Worm (Caenorhabditis elegans) whole organism, young adult: ENCODE results near the gene W04G3.13.
A peak's percentile ranks its signal among the peaks of the same experiment; 100 is the strongest.

ENCODE experiments used
- B0019.2 ChIP-seq: fragments of 200-800 bp; sonication (Bioruptor generic); conservative IDR thresholded peaks from 2 replicates; pipeline ENCODE4 v1.3.6; 2022; ENCODE audit warnings: missing genetic modification reagents, missing genetic modification characterization, missing compliant biosample characterization
- B0336.3 ChIP-seq: fragments of 200-800 bp; sonication (Bioruptor generic); IDR thresholded peaks from 2 replicates; pipeline ENCODE4 v1.3.6; 2022; ENCODE audit warnings: missing genetic modification characterization, missing compliant biosample characterization
- F10E7.11 ChIP-seq: sonication (generic microtip); optimal IDR thresholded peaks from 2 replicates; lab custom pipeline; 2017; ENCODE audit warnings: mild to moderate bottlenecking, missing genetic modification characterization, moderate library complexity, missing compliant biosample characterization
- F37B4.10 ChIP-seq: fragments of 200-800 bp; sonication (Bioruptor generic); IDR thresholded peaks from 2 replicates; pipeline ENCODE4 v1.3.6; 2022; ENCODE audit warnings: missing genetic modification characterization, missing compliant biosample characterization
- F39B2.1 ChIP-seq: fragments of 200-800 bp; sonication (Bioruptor generic); IDR thresholded peaks from 2 replicates; pipeline ENCODE4 v1.3.6; 2022; ENCODE audit warnings: missing genetic modification reagents, missing genetic modification characterization, missing compliant biosample characterization
- F52B5.7 ChIP-seq: sonication (generic microtip); optimal IDR thresholded peaks from 2 replicates; lab custom pipeline; 2016; ENCODE audit warnings: mild to moderate bottlenecking, missing genetic modification characterization, missing compliant biosample characterization
- K12H6.12 ChIP-seq: fragments of 200-800 bp; sonication (Bioruptor generic); optimal IDR thresholded peaks from 2 replicates; lab custom pipeline; 2018; ENCODE audit warnings: mild to moderate bottlenecking, missing genetic modification characterization, missing compliant biosample characterization
- ZK185.1 ChIP-seq: sonication (generic microtip); optimal IDR thresholded peaks from 2 replicates; lab custom pipeline; 2016; ENCODE audit warnings: mild to moderate bottlenecking, missing genetic modification characterization, missing compliant biosample characterization; ENCODE audit not compliant: poor library complexity, severe bottlenecking
- atf-7 ChIP-seq: sonication (generic microtip); optimal IDR thresholded peaks from 2 replicates; lab custom pipeline; 2017; ENCODE audit warnings: mild to moderate bottlenecking, missing genetic modification characterization, missing compliant biosample characterization
- cebp-2 ChIP-seq: fragments of 200-800 bp; sonication (Bioruptor generic); IDR thresholded peaks from 2 replicates; pipeline ENCODE4 v1.3.6; 2022; ENCODE audit warnings: missing genetic modification characterization, missing compliant biosample characterization
- ceh-100 ChIP-seq: fragments of 200-800 bp; sonication (Bioruptor generic); IDR thresholded peaks from 2 replicates; pipeline ENCODE4 v1.3.6; 2022; ENCODE audit warnings: missing genetic modification reagents, missing genetic modification characterization, missing compliant biosample characterization
- ceh-58 ChIP-seq: fragments of 200-800 bp; sonication (Bioruptor generic); IDR thresholded peaks from 2 replicates; pipeline ENCODE4 v1.3.6; 2022; ENCODE audit warnings: missing genetic modification characterization, missing compliant biosample characterization
- dox-1 ChIP-seq: fragments of 200-800 bp; sonication (Bioruptor generic); IDR thresholded peaks from 2 replicates; pipeline ENCODE4 v1.3.6; 2022; ENCODE audit warnings: missing genetic modification reagents, missing genetic modification characterization, missing compliant biosample characterization
- ekl-4 ChIP-seq: fragments of 200-800 bp; sonication (Bioruptor generic); IDR thresholded peaks from 2 replicates; pipeline ENCODE4 v1.3.6; 2022; ENCODE audit warnings: missing genetic modification reagents, missing genetic modification characterization, missing compliant biosample characterization
- ets-4 ChIP-seq: fragments of 200-800 bp; sonication (Bioruptor generic); optimal IDR thresholded peaks from 2 replicates; lab custom pipeline; 2018; ENCODE audit warnings: mild to moderate bottlenecking, missing genetic modification characterization, missing compliant biosample characterization
- hrde-1 ChIP-seq: sonication (generic microtip); optimal IDR thresholded peaks from 2 replicates; lab custom pipeline; 2016; ENCODE audit warnings: missing genetic modification characterization, mild to moderate bottlenecking, missing compliant biosample characterization, moderate library complexity, missing genotype, missing genetic modification reagents, borderline replicate concordance
- lag-1 ChIP-seq: fragments of 200-800 bp; sonication (Bioruptor generic); IDR thresholded peaks from 2 replicates; pipeline ENCODE4 v1.3.6; 2022; ENCODE audit warnings: missing genetic modification reagents, missing genetic modification characterization, missing compliant biosample characterization
- let-607 ChIP-seq, 2 experiments: fragments of 200-800 bp in 1 of 2; sonication (Bioruptor generic) in 1 of 2; sonication (generic microtip) in 1 of 2; optimal IDR thresholded peaks; 2 replicates each; lab custom pipeline; 2016 to 2018; ENCODE audit warnings: mild to moderate bottlenecking in 2 of 2, missing compliant biosample characterization in 2 of 2, missing genetic modification characterization in 2 of 2, moderate library complexity in 2 of 2, missing genotype in 1 of 2
- lin-26 ChIP-seq: fragments of 200-800 bp; sonication (Bioruptor generic); IDR thresholded peaks from 2 replicates; pipeline ENCODE4 v1.3.6; 2022; ENCODE audit warnings: missing genetic modification reagents, missing genetic modification characterization, missing compliant biosample characterization
- lin-54 ChIP-seq: fragments of 200-800 bp; sonication (Bioruptor generic); optimal IDR thresholded peaks from 2 replicates; lab custom pipeline; 2018; ENCODE audit warnings: mild to moderate bottlenecking, missing genetic modification characterization, missing compliant biosample characterization
- madf-3 ChIP-seq: fragments of 200-800 bp; sonication (Bioruptor generic); IDR thresholded peaks from 2 replicates; pipeline ENCODE4 v1.3.6; 2022; ENCODE audit warnings: missing genetic modification reagents, missing genetic modification characterization, missing compliant biosample characterization
- madf-6 ChIP-seq: fragments of 200-800 bp; sonication (Bioruptor generic); IDR thresholded peaks from 2 replicates; pipeline ENCODE4 v1.3.6; 2022; ENCODE audit warnings: missing genetic modification reagents, missing genetic modification characterization, missing compliant biosample characterization
- mes-4 ChIP-seq: sonication (generic microtip); optimal IDR thresholded peaks from 2 replicates; lab custom pipeline; 2016; ENCODE audit warnings: missing genotype, missing genetic modification characterization, missing compliant biosample characterization
- mxl-1 ChIP-seq: sonication (generic microtip); optimal IDR thresholded peaks from 2 replicates; lab custom pipeline; 2016; ENCODE audit warnings: missing genetic modification characterization, missing compliant biosample characterization
- nfyb-1 ChIP-seq: fragments of 200-800 bp; sonication (Bioruptor generic); IDR thresholded peaks from 2 replicates; pipeline ENCODE4 v1.3.6; 2022; ENCODE audit warnings: missing genetic modification reagents, missing genetic modification characterization, missing compliant biosample characterization
- nhr-80 ChIP-seq: sonication (generic microtip); optimal IDR thresholded peaks from 2 replicates; lab custom pipeline; 2016; ENCODE audit warnings: missing genetic modification characterization, missing compliant biosample characterization
- pha-4 ChIP-seq: fragments of 150-350 bp; sonication (generic microtip); optimal IDR thresholded peaks from 2 replicates; lab custom pipeline; 2014; ENCODE audit warnings: missing biosample characterization, missing genetic modification reagents, missing genetic modification characterization
- rcor-1 ChIP-seq: fragments of 200-800 bp; sonication (Bioruptor generic); IDR thresholded peaks from 2 replicates; pipeline ENCODE4 v1.3.6; 2022; ENCODE audit warnings: missing genetic modification reagents, missing genetic modification characterization, missing compliant biosample characterization
- repo-1 ChIP-seq: sonication (generic microtip); optimal IDR thresholded peaks from 2 replicates; lab custom pipeline; 2017; ENCODE audit warnings: mild to moderate bottlenecking, missing genetic modification characterization, missing compliant biosample characterization
- rpc-1 ChIP-seq, 2 experiments: fragments of 150-350 bp in 1 of 2; sonication (generic microtip) in 1 of 2; optimal IDR thresholded peaks; 2 replicates each; lab custom pipeline; 2014 to 2018; ENCODE audit warnings: missing biosample characterization in 1 of 2, missing genetic modification characterization in 1 of 2, missing genetic modification reagents in 1 of 2, missing genotype in 1 of 2
- sea-2 ChIP-seq: fragments of 200-800 bp; sonication (Bioruptor generic); IDR thresholded peaks from 2 replicates; pipeline ENCODE4 v1.3.6; 2022; ENCODE audit warnings: missing genetic modification characterization, missing compliant biosample characterization
- tbx-9 ChIP-seq: sonication (generic microtip); optimal IDR thresholded peaks from 2 replicates; lab custom pipeline; 2016; ENCODE audit warnings: borderline replicate concordance, missing genetic modification characterization, inconsistent platforms, missing compliant biosample characterization
- tlf-1 ChIP-seq: fragments of 200-800 bp; sonication (Bioruptor generic); optimal IDR thresholded peaks from 2 replicates; lab custom pipeline; 2018; ENCODE audit warnings: mild to moderate bottlenecking, missing genetic modification characterization, missing compliant biosample characterization
- unc-130 ChIP-seq: sonication (generic microtip); optimal IDR thresholded peaks from 2 replicates; lab custom pipeline; 2016; ENCODE audit warnings: missing genetic modification reagents, missing genetic modification characterization, missing compliant biosample characterization
- unc-62 ChIP-seq: fragments of 150-350 bp; optimal IDR thresholded peaks from 2 replicates; lab custom pipeline; 2014; ENCODE audit warnings: missing biosample characterization, missing genetic modification reagents, missing genetic modification characterization
- zfh-2 ChIP-seq: fragments of 200-800 bp; sonication (Bioruptor generic); conservative IDR thresholded peaks from 2 replicates; pipeline ENCODE4 v1.3.6; 2022; ENCODE audit warnings: missing genetic modification reagents, missing genetic modification characterization, missing compliant biosample characterization
- zim-3 ChIP-seq: sonication (generic microtip); optimal IDR thresholded peaks from 2 replicates; lab custom pipeline; 2017; ENCODE audit warnings: mild to moderate bottlenecking, missing genetic modification characterization, moderate library complexity, missing compliant biosample characterization
- ztf-3 ChIP-seq: fragments of 200-800 bp; sonication (Bioruptor generic); optimal IDR thresholded peaks from 2 replicates; lab custom pipeline; 2018; ENCODE audit warnings: mild to moderate bottlenecking, missing genetic modification characterization, missing compliant biosample characterization

W04G3.13 gene

DNA sequence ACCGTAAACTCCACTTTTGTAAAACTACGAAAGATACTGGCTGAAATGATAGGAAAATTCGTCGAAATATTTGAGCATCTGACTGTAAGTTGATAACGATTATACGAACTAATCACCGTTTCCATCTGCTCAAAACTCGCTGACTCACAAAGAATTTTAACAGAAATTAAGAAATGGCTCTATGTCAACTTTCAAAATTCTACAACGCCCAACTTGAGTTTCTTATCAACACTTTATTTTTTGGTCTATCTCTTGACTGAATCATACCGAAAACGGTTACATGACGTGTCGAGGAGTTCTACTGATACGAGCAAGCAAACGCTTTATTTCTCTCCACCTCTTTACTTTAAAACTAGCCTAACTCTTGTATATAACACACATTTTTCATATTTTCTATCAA, 32.4 kb downstream of the W04G3.13 start, which contains the start of gene clc-1:
Gene clc-1, plus strand, starts transcription at position 264 of the 400 bp plus-strand sequence.
- TF ChIP-seq zfh-2 (GFP tag; lab: Robert Waterston, UW) (no peak), dox-1 (GFP tag; lab: Robert Waterston, UW) (peak; percentile 54; the same call in 1 of the 2 replicates), mxl-1 (tag; lab: Kevin White, UChicago) (no peak), B0019.2 (GFP tag; lab: Robert Waterston, UW) (no peak), pha-4 (tag; lab: Kevin White, UChicago) (peak; percentile 64), tbx-9 (tag; lab: Kevin White, UChicago) (no peak), F10E7.11 (tag; lab: Kevin White, UChicago) (no peak), atf-7 (peak; percentile 72), mes-4 (tag; lab: Kevin White, UChicago) (no peak), nhr-80 (tag; lab: Kevin White, UChicago) (peak; percentile 96), cebp-2 (GFP tag; lab: Robert Waterston, UW) (no peak), ets-4 (GFP tag; lab: Kevin White, UChicago) (peak; percentile 22), let-607 (tag; optimal IDR thresholded peaks at IDR 0.05; lab: Kevin White, UChicago) (peak in 1 of 2 experiments; percentile 51)

DNA sequence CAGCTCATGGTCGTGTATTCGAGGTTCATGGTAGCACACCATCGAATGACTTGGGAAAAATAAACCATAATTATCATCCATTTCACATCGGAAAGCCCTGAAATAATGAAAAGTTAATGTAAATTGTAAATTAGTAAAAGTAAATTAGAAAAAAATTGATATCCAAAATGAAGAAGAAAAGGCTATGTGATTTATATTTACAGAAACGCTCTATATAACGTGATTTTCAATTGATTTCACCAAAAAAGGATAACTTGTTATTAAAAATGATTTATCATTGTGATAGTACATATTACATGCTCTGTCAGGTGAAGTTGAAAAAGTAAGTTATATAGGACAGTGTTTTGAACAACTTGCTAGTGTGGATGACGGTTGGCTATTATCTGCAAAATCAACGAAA, 36.8 kb downstream of the W04G3.13 start, which contains the start of gene C09F12.3:
Gene C09F12.3, minus strand, starts transcription at position 101 of the 400 bp plus-strand sequence.
- TF ChIP-seq lag-1 (GFP tag; lab: Robert Waterston, UW) (no peak), nfyb-1 (GFP tag; lab: Robert Waterston, UW) (no peak), lin-26 (GFP tag; lab: Robert Waterston, UW) (no peak), K12H6.12 (tag; lab: Kevin White, UChicago) (no peak), cebp-2 (GFP tag; lab: Robert Waterston, UW) (no peak), tbx-9 (tag; lab: Kevin White, UChicago) (no peak), sea-2 (no peak), madf-6 (GFP tag; lab: Robert Waterston, UW) (no peak), tlf-1 (no peak), zim-3 (tag; lab: Kevin White, UChicago) (no peak), ekl-4 (no peak), F39B2.1 (GFP tag; lab: Robert Waterston, UW) (no peak), ZK185.1 (tag; lab: Kevin White, UChicago) (no peak), madf-3 (no peak), unc-130 (no peak), nhr-80 (tag; lab: Kevin White, UChicago) (no peak), F37B4.10 (GFP tag; lab: Robert Waterston, UW) (no peak), mes-4 (tag; lab: Kevin White, UChicago) (no peak), F52B5.7 (no peak), ceh-58 (GFP tag; lab: Robert Waterston, UW) (no peak)

DNA sequence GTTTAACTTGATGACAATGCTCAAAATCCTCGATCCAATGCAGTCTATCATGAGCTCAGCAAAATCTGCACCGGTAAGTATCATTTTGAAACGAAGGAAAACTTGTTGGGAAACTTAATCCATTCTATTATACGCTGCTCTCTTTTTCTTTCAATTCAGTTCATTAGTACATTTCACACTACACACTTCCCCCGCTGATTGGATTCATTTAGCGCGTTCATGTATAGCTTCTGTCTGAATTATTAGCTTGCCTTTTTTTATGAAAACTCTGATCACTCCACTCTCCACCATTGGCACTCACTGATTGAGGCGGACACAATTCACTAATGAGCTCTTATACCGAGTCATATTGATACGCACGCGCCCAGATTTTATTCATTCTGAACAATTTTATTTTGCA, 41.3 kb downstream of the W04G3.13 start:
- TF ChIP-seq repo-1 (tag; lab: Kevin White, UChicago) (no peak), lin-54 (GFP tag; lab: Kevin White, UChicago) (no peak), rpc-1 (optimal IDR thresholded peaks at IDR 0.05; lab: Kevin White, UChicago) (no peak), rpc-1 (tag; optimal IDR thresholded peaks at IDR 0.05; lab: Kevin White, UChicago) (no peak), ztf-3 (GFP tag; lab: Kevin White, UChicago) (no peak), rcor-1 (GFP tag; lab: Robert Waterston, UW) (no peak), ceh-100 (GFP tag; lab: Robert Waterston, UW) (no peak), unc-62 (GFP tag; lab: Kevin White, UChicago) (no peak), hrde-1 (tag; lab: Kevin White, UChicago) (no peak), mxl-1 (tag; lab: Kevin White, UChicago) (no peak), B0336.3 (GFP tag; lab: Robert Waterston, UW) (no peak)
- TF ChIP-seq, all 124 proteins: peak for 0
